Worm (Caenorhabditis elegans) whole organism, L4 larva: Measurements from ENCODE around the gene C44B9.3.

Experiments used
- D1046.2 ChIP-seq: fragments of 200-800 bp; sonication (Bioruptor generic); IDR thresholded peaks from 2 replicates; pipeline ENCODE4 v1.3.6; 2022; ENCODE audit warnings: missing genetic modification characterization, missing compliant biosample characterization
- jun-1 ChIP-seq: fragments of 150-350 bp; optimal IDR thresholded peaks from 2 replicates; lab custom pipeline; 2014; ENCODE audit warnings: missing biosample characterization, missing genetic modification reagents, missing genetic modification characterization
- mep-1 ChIP-seq: fragments of 150-350 bp; sonication (generic microtip); optimal IDR thresholded peaks from 3 replicates; lab custom pipeline; 2014; ENCODE audit warnings: missing biosample characterization, missing genetic modification characterization
- zip-2 ChIP-seq: fragments of 150-350 bp; optimal IDR thresholded peaks from 2 replicates; lab custom pipeline; 2014; ENCODE audit warnings: missing biosample characterization, missing genetic modification characterization
- ztf-11 ChIP-seq: fragments of 150-350 bp; optimal IDR thresholded peaks from 2 replicates; lab custom pipeline; 2014; ENCODE audit warnings: missing biosample characterization, missing genetic modification characterization

- TF ChIP-seq D1046.2 (GFP tag; lab: Robert Waterston, UW): no peak
- no peak for TF ChIP-seq ztf-11
- TF ChIP-seq mep-1: no peak
- TF ChIP-seq jun-1 (tag; lab: Kevin White, UChicago): no peak
- no peak for TF ChIP-seq zip-2 (tag; lab: Kevin White, UChicago)
These were observed 22.4 kb upstream of the C44B9.3 start, which contains the start of gene unc-119 for ce11 chrIII:10902341-10902740.
